Worm (Caenorhabditis elegans): ENCODE measurements around the gene osg-1.

ce11 chrIII:5495168-5495567 lies 7.8 kb downstream of the osg-1 start, which contains the start of gene R02F2.8:
- no peak for TF ChIP-seq him-1 (tag; optimal IDR thresholded peaks at IDR 0.05)
- TF ChIP-seq dao-5 (tag; optimal IDR thresholded peaks at IDR 0.05), result no peak

Data from whole organism, L4/young adult.